Worm (Caenorhabditis elegans) whole organism, L1 larva: ENCODE results near the gene unc-6.
A peak's percentile ranks its signal among the peaks of the same experiment; 100 is the strongest.

Experiments
- C04F5.9 ChIP-seq: sonication (generic microtip); optimal IDR thresholded peaks from 2 replicates; lab custom pipeline; 2016; ENCODE audit warnings: missing genetic modification characterization, missing compliant biosample characterization
- Y116A8C.19 ChIP-seq: sonication (generic microtip); optimal IDR thresholded peaks from 2 replicates; lab custom pipeline; 2016; ENCODE audit warnings: missing compliant biosample characterization, missing genetic modification characterization, borderline replicate concordance
- aha-1 ChIP-seq: fragments of 150-350 bp; optimal IDR thresholded peaks from 2 replicates; lab custom pipeline; 2014; ENCODE audit warnings: missing biosample characterization, missing genetic modification characterization
- aly-2 ChIP-seq: fragments of 150-350 bp; optimal IDR thresholded peaks from 2 replicates; lab custom pipeline; 2014; ENCODE audit warnings: missing biosample characterization, missing genetic modification characterization
- ama-1 ChIP-seq: fragments of 150-350 bp; optimal IDR thresholded peaks from 2 replicates; lab custom pipeline; 2014
- blmp-1 ChIP-seq: fragments of 150-350 bp; optimal IDR thresholded peaks from 2 replicates; lab custom pipeline; 2014; ENCODE audit warnings: missing biosample characterization, missing genetic modification characterization
- ceh-8 ChIP-seq: fragments of 200-800 bp; sonication (Bioruptor generic); optimal IDR thresholded peaks from 2 replicates; lab custom pipeline; 2018; ENCODE audit warnings: mild to moderate bottlenecking, missing genetic modification characterization, moderate library complexity, missing compliant biosample characterization
- ceh-82 ChIP-seq, 3 experiments: fragments of 150-350 bp in 1 of 3; sonication (generic microtip) in 2 of 3; optimal IDR thresholded peaks; 2 replicates each; lab custom pipeline; 2014 to 2017; ENCODE audit warnings: missing biosample characterization in 3 of 3, missing genetic modification characterization in 3 of 3
- ceh-90 ChIP-seq: sonication (generic microtip); optimal IDR thresholded peaks from 2 replicates; lab custom pipeline; 2016; ENCODE audit warnings: missing genetic modification characterization, missing compliant biosample characterization
- dsc-1 ChIP-seq: sonication (generic microtip); optimal IDR thresholded peaks from 2 replicates; lab custom pipeline; 2016; ENCODE audit warnings: mild to moderate bottlenecking, missing genetic modification characterization, missing compliant biosample characterization
- efl-1 ChIP-seq, 4 experiments: fragments of 150-350 bp; optimal IDR thresholded peaks in 3 of 4; peaks in 1 of 4; 1 replicate in 1 of 4; 2 replicates in 3 of 4; lab custom pipeline; 2014; ENCODE audit warnings: missing biosample characterization in 2 of 4, missing genetic modification characterization in 2 of 4, missing genetic modification reagents in 2 of 4
- egl-13 ChIP-seq: sonication (generic microtip); optimal IDR thresholded peaks from 2 replicates; lab custom pipeline; 2016; ENCODE audit warnings: missing genotype, missing genetic modification reagents, missing genetic modification characterization, missing compliant biosample characterization
- egl-27 ChIP-seq, 2 experiments: fragments of 150-350 bp in 1 of 2; sonication (generic microtip); optimal IDR thresholded peaks; 3 replicates each; lab custom pipeline; 2017 to 2018; ENCODE audit warnings: missing biosample characterization in 2 of 2, missing genetic modification characterization in 2 of 2, missing genetic modification reagents in 2 of 2
- fkh-10 ChIP-seq: sonication (generic microtip); optimal IDR thresholded peaks from 2 replicates; lab custom pipeline; 2017; ENCODE audit warnings: missing biosample characterization, missing genetic modification reagents, missing genetic modification characterization
- fkh-8 ChIP-seq: sonication (generic microtip); optimal IDR thresholded peaks from 2 replicates; lab custom pipeline; 2016; ENCODE audit warnings: mild to moderate bottlenecking, missing genetic modification characterization, missing compliant biosample characterization
- grh-1 ChIP-seq: fragments of 200-800 bp; sonication (Bioruptor generic); IDR thresholded peaks from 2 replicates; pipeline ENCODE4 v1.3.6; 2022; ENCODE audit warnings: missing genetic modification reagents, missing genetic modification characterization, missing compliant biosample characterization
- hlh-17 ChIP-seq: fragments of 200-800 bp; sonication (Bioruptor generic); optimal IDR thresholded peaks from 2 replicates; lab custom pipeline; 2018; ENCODE audit warnings: missing genetic modification characterization, mild to moderate bottlenecking, missing compliant biosample characterization, moderate library complexity, borderline replicate concordance
- hpl-2 ChIP-seq: fragments of 150-350 bp; optimal IDR thresholded peaks from 2 replicates; lab custom pipeline; 2014; ENCODE audit warnings: missing biosample characterization, missing genetic modification reagents, missing genetic modification characterization
- irx-1 ChIP-seq: sonication (generic microtip); optimal IDR thresholded peaks from 2 replicates; lab custom pipeline; 2016; ENCODE audit warnings: missing genetic modification characterization, missing compliant biosample characterization
- jun-1 ChIP-seq: fragments of 150-350 bp; optimal IDR thresholded peaks from 2 replicates; lab custom pipeline; 2014; ENCODE audit warnings: missing biosample characterization, missing genetic modification reagents, missing genetic modification characterization
- lin-13 ChIP-seq: fragments of 150-350 bp; optimal IDR thresholded peaks from 2 replicates; lab custom pipeline; 2014; ENCODE audit warnings: missing biosample characterization, missing genetic modification reagents, missing genetic modification characterization
- lin-14 ChIP-seq: fragments of 200-800 bp; sonication (Bioruptor generic); optimal IDR thresholded peaks from 2 replicates; lab custom pipeline; 2018; ENCODE audit warnings: mild to moderate bottlenecking, missing genetic modification characterization, moderate library complexity, missing compliant biosample characterization
- lin-35 ChIP-seq, 2 experiments: fragments of 150-350 bp; optimal IDR thresholded peaks; 2 replicates each; lab custom pipeline; 2014; ENCODE audit warnings: missing biosample characterization in 2 of 2, missing genetic modification characterization in 2 of 2, missing genetic modification reagents in 2 of 2
- mdl-1 ChIP-seq, 2 experiments: fragments of 150-350 bp; optimal IDR thresholded peaks; 2 replicates each; lab custom pipeline; 2014 to 2017; ENCODE audit warnings: missing biosample characterization in 2 of 2, missing genetic modification characterization in 2 of 2, inconsistent platforms in 1 of 2
- mef-2 ChIP-seq: fragments of 150-350 bp; optimal IDR thresholded peaks from 2 replicates; lab custom pipeline; 2014; ENCODE audit warnings: missing biosample characterization, missing genetic modification characterization
- mep-1 ChIP-seq: fragments of 150-350 bp; optimal IDR thresholded peaks from 2 replicates; lab custom pipeline; 2014; ENCODE audit warnings: missing biosample characterization, missing genetic modification characterization
- nhr-11 ChIP-seq: fragments of 150-350 bp; optimal IDR thresholded peaks from 2 replicates; lab custom pipeline; 2014; ENCODE audit warnings: missing biosample characterization, missing genetic modification characterization
- nhr-12 ChIP-seq: sonication (generic microtip); optimal IDR thresholded peaks from 2 replicates; lab custom pipeline; 2017; ENCODE audit warnings: missing biosample characterization, missing genetic modification characterization
- nhr-20 ChIP-seq: sonication (generic microtip); optimal IDR thresholded peaks from 2 replicates; lab custom pipeline; 2016; ENCODE audit warnings: mild to moderate bottlenecking, missing genetic modification characterization, missing compliant biosample characterization
- nhr-237 ChIP-seq: fragments of 150-350 bp; optimal IDR thresholded peaks from 2 replicates; lab custom pipeline; 2014; ENCODE audit warnings: missing biosample characterization, missing genetic modification characterization
- nhr-71 ChIP-seq: sonication (generic microtip); optimal IDR thresholded peaks from 2 replicates; lab custom pipeline; 2016; ENCODE audit warnings: mild to moderate bottlenecking, missing genetic modification characterization, moderate library complexity, missing compliant biosample characterization
- nhr-77 ChIP-seq: fragments of 150-350 bp; optimal IDR thresholded peaks from 2 replicates; lab custom pipeline; 2014; ENCODE audit warnings: missing biosample characterization, missing genetic modification characterization
- pqm-1 ChIP-seq: sonication (generic microtip); optimal IDR thresholded peaks from 3 replicates; lab custom pipeline; 2017; ENCODE audit warnings: missing biosample characterization, missing genetic modification characterization
- snpc-4 ChIP-seq: fragments of 150-350 bp; optimal IDR thresholded peaks from 2 replicates; lab custom pipeline; 2014; ENCODE audit warnings: missing biosample characterization, missing genetic modification characterization
- snu-23 ChIP-seq: sonication (generic microtip); optimal IDR thresholded peaks from 2 replicates; lab custom pipeline; 2016; ENCODE audit warnings: missing genetic modification characterization, missing compliant biosample characterization
- sox-4 ChIP-seq: sonication (generic microtip); optimal IDR thresholded peaks from 2 replicates; lab custom pipeline; 2016; ENCODE audit warnings: missing genetic modification characterization, missing compliant biosample characterization
- sup-37 ChIP-seq: fragments of 200-800 bp; sonication (Bioruptor generic); optimal IDR thresholded peaks from 2 replicates; lab custom pipeline; 2018; ENCODE audit warnings: mild to moderate bottlenecking, missing genetic modification characterization, missing compliant biosample characterization
- swsn-7 ChIP-seq: sonication (generic microtip); optimal IDR thresholded peaks from 2 replicates; lab custom pipeline; 2016; ENCODE audit warnings: missing genetic modification characterization, missing compliant biosample characterization
- tlp-1 ChIP-seq: fragments of 150-350 bp; optimal IDR thresholded peaks from 2 replicates; lab custom pipeline; 2014; ENCODE audit warnings: missing biosample characterization, missing genetic modification characterization
- unc-30 ChIP-seq: sonication (generic microtip); optimal IDR thresholded peaks from 2 replicates; lab custom pipeline; 2017; ENCODE audit warnings: missing biosample characterization, missing genetic modification characterization
- unc-86 ChIP-seq: sonication (generic microtip); optimal IDR thresholded peaks from 2 replicates; lab custom pipeline; 2016; ENCODE audit warnings: missing genetic modification characterization, missing compliant biosample characterization
- vab-15 ChIP-seq: sonication (generic microtip); optimal IDR thresholded peaks from 2 replicates; lab custom pipeline; 2017; ENCODE audit warnings: missing genotype, mild to moderate bottlenecking, missing genetic modification characterization, missing compliant biosample characterization
- xbp-1 ChIP-seq: sonication (generic microtip); optimal IDR thresholded peaks from 2 replicates; lab custom pipeline; 2016; ENCODE audit warnings: missing genetic modification characterization, missing compliant biosample characterization
- ztf-11 ChIP-seq, 2 experiments: sonication (generic microtip); optimal IDR thresholded peaks; 2 replicates each; lab custom pipeline; 2016 to 2017; ENCODE audit warnings: missing genetic modification characterization in 2 of 2, missing biosample characterization in 1 of 2, missing compliant biosample characterization in 1 of 2

unc-6 gene

DNA sequence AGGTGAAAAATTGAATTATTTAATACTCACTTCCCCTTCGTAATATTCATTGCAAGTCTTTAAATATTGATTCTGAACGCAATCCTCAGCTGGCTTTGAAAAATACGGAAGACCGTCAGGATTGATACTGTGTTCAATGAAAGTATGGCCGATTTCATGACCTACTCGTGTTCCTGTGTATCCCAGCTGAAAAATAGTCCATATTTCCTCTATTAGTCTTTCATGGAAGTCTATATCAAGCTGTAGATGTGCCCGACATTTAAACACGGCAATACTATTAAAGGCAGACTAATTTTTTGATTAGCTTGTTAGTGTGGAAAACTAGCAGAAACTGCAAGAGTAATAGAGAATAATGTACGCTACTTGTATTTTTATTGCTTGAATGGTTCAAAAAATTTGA is 27.9 kb upstream of the unc-6 start:
- TF ChIP-seq efl-1 (optimal IDR thresholded peaks at IDR 0.05; lab: Kevin White, UChicago) (no peak), efl-1 (GFP tag; optimal IDR thresholded peaks at IDR 0.05 in 1 of 2; lab: Kevin White, UChicago) (no peak), xbp-1 (tag; lab: Kevin White, UChicago) (no peak), jun-1 (no peak), dsc-1 (no peak), hpl-2 (GFP tag; lab: Kevin White, UChicago) (no peak), snu-23 (GFP tag; lab: Kevin White, UChicago) (no peak), irx-1 (no peak), pqm-1 (tag; lab: Kevin White, UChicago) (no peak), swsn-7 (tag; lab: Kevin White, UChicago) (no peak), hlh-17 (GFP tag; lab: Kevin White, UChicago) (no peak), egl-13 (no peak)

- TF ChIP-seq ceh-90 (tag; lab: Kevin White, UChicago) = no peak
These were observed 26.4 kb upstream of the unc-6 start, which contains the start of gene nep-4 for ce11 chrX:6863032-6863431. nep-4 (minus strand) TSS chrX:6863424.

DNA sequence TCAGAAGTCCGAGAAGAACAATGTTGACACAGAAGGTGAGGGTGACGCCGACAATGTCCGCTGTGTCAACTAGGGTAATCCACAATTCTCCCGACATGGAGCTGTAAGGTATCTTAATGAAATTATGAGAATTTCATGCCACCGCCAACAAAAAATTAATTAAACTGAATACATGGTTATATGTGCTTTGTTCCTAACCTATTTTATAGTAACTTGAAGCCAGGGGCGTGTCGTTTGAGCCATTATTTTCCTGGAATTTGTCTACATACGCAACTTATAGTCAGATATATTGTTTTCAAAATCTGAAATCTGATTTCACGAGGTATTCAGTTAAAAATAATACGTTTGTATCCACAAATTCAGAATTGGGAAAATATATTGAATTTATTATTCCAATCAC is 23.6 kb upstream of the unc-6 start, which contains the start of gene odr-10:
Gene odr-10, minus strand, starts transcription at position 101 of the 400 bp plus-strand sequence.
- TF ChIP-seq irx-1 = no peak
- peak; percentile 31 for TF ChIP-seq fkh-8 (tag; lab: Kevin White, UChicago)
- TF ChIP-seq nhr-20 (tag; lab: Kevin White, UChicago) = no peak
- no peak for TF ChIP-seq aly-2 (tag; lab: Kevin White, UChicago)
- no peak for TF ChIP-seq egl-13
- no peak for TF ChIP-seq hlh-17 (GFP tag; lab: Kevin White, UChicago)

DNA sequence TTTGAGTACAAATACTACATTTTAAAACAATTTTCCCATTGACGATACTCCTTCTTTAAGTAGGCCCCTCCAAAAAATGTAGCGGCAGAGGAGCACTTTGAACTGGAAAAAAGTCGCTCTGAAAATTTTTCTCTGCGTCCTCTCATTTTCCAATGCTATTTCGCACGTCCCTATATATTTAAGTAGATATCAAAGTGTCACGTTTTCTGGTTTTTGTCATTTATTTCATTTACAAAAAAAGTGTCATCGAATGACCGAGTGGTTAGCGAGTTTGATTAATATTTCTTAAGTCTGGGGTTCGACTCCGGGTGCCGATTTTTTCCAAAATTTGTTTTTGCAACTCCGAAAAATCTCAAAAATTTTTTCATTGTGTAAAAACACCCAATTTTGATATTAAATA is 22.6 kb upstream of the unc-6 start:
- TF ChIP-seq jun-1 (no peak), sup-37 (no peak), egl-27 (tag; optimal IDR thresholded peaks at IDR 0.05; lab: Kevin White, UChicago) (no peak), mef-2 (tag; lab: Kevin White, UChicago) (no peak), swsn-7 (tag; lab: Kevin White, UChicago) (no peak), nhr-11 (tag; lab: Kevin White, UChicago) (no peak)

- TF ChIP-seq nhr-71 (tag; lab: Kevin White, UChicago) = peak; percentile 58
- TF ChIP-seq sup-37 = no peak
- TF ChIP-seq snpc-4 (tag; lab: Kevin White, UChicago) = no peak
- no peak for TF ChIP-seq egl-27 (tag; optimal IDR thresholded peaks at IDR 0.05; lab: Kevin White, UChicago)
- peak; percentile 50 for TF ChIP-seq lin-14
- TF ChIP-seq C04F5.9 (tag; lab: Kevin White, UChicago) = no peak
- TF ChIP-seq sox-4 (tag; lab: Kevin White, UChicago) = no peak
- TF ChIP-seq nhr-11 (tag; lab: Kevin White, UChicago) = no peak
- TF ChIP-seq unc-86 (tag; lab: Kevin White, UChicago) = no peak
- no peak for TF ChIP-seq nhr-12
- TF ChIP-seq unc-30 = no peak
- TF ChIP-seq jun-1 = no peak
- TF ChIP-seq aha-1 = no peak
- peak; percentile 54; the same call in 1 of the 2 replicates for TF ChIP-seq grh-1 (GFP tag; lab: Robert Waterston, UW)
- peak in 1 of 3 experiments; percentile 15 for TF ChIP-seq ceh-82 (tag; optimal IDR thresholded peaks at IDR 0.05; lab: Kevin White, UChicago)
- no peak for TF ChIP-seq tlp-1 (tag; lab: Kevin White, UChicago)
- TF ChIP-seq mdl-1 (tag; optimal IDR thresholded peaks at IDR 0.05; lab: Kevin White, UChicago) = peak in 1 of 2 experiments; percentile 13
- no peak for TF ChIP-seq Y116A8C.19 (tag; lab: Kevin White, UChicago)
- TF ChIP-seq ceh-8 = no peak
- peak; percentile 66 for TF ChIP-seq mep-1 (tag; lab: Kevin White, UChicago)
- peak; percentile 7 for TF ChIP-seq nhr-77 (tag; lab: Kevin White, UChicago)
- TF ChIP-seq lin-13 (GFP tag; lab: Kevin White, UChicago) = no peak
- TF ChIP-seq vab-15 (tag; lab: Kevin White, UChicago) = no peak
- TF ChIP-seq fkh-10 (GFP tag; lab: Kevin White, UChicago) = no peak
- no peak for TF ChIP-seq mef-2 (tag; lab: Kevin White, UChicago)
- TF ChIP-seq ztf-11 (tag; optimal IDR thresholded peaks at IDR 0.05; lab: Kevin White, UChicago) = peak in 1 of 2 experiments; percentile 8
- TF ChIP-seq efl-1 (optimal IDR thresholded peaks at IDR 0.05; lab: Kevin White, UChicago) = peak in 1 of 2 experiments; percentile 14
- TF ChIP-seq efl-1 (GFP tag; optimal IDR thresholded peaks at IDR 0.05 in 1 of 2; lab: Kevin White, UChicago) = no peak
- TF ChIP-seq xbp-1 (tag; lab: Kevin White, UChicago) = peak; percentile 54
- no peak for TF ChIP-seq blmp-1 (tag; lab: Kevin White, UChicago)
- no peak for TF ChIP-seq nhr-237
- TF ChIP-seq lin-35 (GFP tag; optimal IDR thresholded peaks at IDR 0.05; lab: Kevin White, UChicago) = no peak
- TF ChIP-seq ama-1 = no peak
These were observed 21.8 kb upstream of the unc-6 start for ce11 chrX:6867707-6868106.
